Fruit fly (Drosophila melanogaster) whole organism, embryonic: ENCODE results near the gene cyr.

Experiments
- CG10209 ChIP-seq: fragments of 200-800 bp; sonication (Bioruptor generic); optimal IDR thresholded peaks from 3 replicates; lab custom pipeline; 2017; ENCODE audit warnings: missing biosample characterization, mild to moderate bottlenecking, missing genetic modification characterization, missing genetic modification reagents
- CG11093 ChIP-seq: fragments of 200-800 bp; sonication (Bioruptor generic); IDR thresholded peaks from 3 replicates; pipeline ENCODE4 v1.3.6; 2022; ENCODE audit warnings: missing biosample characterization, missing genetic modification characterization
- CG12391 ChIP-seq: fragments of 200-800 bp; sonication (Bioruptor generic); optimal IDR thresholded peaks from 3 replicates; lab custom pipeline; 2018; ENCODE audit warnings: missing biosample characterization, mild to moderate bottlenecking, missing genetic modification characterization, moderate library complexity
- CG6254 ChIP-seq: fragments of 200-800 bp; sonication (Bioruptor generic); optimal IDR thresholded peaks from 3 replicates; lab custom pipeline; 2017; ENCODE audit warnings: mild to moderate bottlenecking, missing biosample characterization, missing genetic modification reagents, missing genetic modification characterization
- CG6765 ChIP-seq: fragments of 200-800 bp; sonication (Bioruptor generic); optimal IDR thresholded peaks from 3 replicates; lab custom pipeline; 2017; ENCODE audit warnings: missing biosample characterization, mild to moderate bottlenecking, missing genetic modification characterization
- Jarid2 ChIP-seq: fragments of 200-800 bp; sonication (Bioruptor generic); optimal IDR thresholded peaks from 3 replicates; lab custom pipeline; 2017; ENCODE audit warnings: mild to moderate bottlenecking, missing biosample characterization, missing genetic modification reagents, missing genetic modification characterization
- NFAT ChIP-seq: fragments of 200-800 bp; sonication (Bioruptor generic); IDR thresholded peaks from 2 replicates; pipeline ENCODE4 v1.3.6; 2022; ENCODE audit warnings: missing biosample characterization, missing genetic modification characterization
- Oli ChIP-seq: fragments of 200-800 bp; sonication (Bioruptor generic); optimal IDR thresholded peaks from 2 replicates; lab custom pipeline; 2018; ENCODE audit warnings: missing biosample characterization, mild to moderate bottlenecking, missing genetic modification characterization, moderate library complexity
- Usf ChIP-seq: fragments of 200-800 bp; sonication (Bioruptor generic); optimal IDR thresholded peaks from 2 replicates; lab custom pipeline; 2017; ENCODE audit warnings: missing genotype, missing biosample characterization, missing genetic modification characterization
- ham ChIP-seq: fragments of 200-800 bp; sonication (Bioruptor generic); IDR thresholded peaks from 2 replicates; pipeline ENCODE4 v1.3.6; 2022; ENCODE audit warnings: missing biosample characterization, missing genetic modification characterization
- lilli ChIP-seq: fragments of 200-800 bp; sonication (Bioruptor generic); optimal IDR thresholded peaks from 3 replicates; lab custom pipeline; 2016; ENCODE audit warnings: missing biosample characterization, missing genetic modification characterization
- pan ChIP-seq, 4 experiments: fragments of >200 bp in 3 of 4; fragments of 200-800 bp in 1 of 4; sonication (Bioruptor generic) in 1 of 4; optimal IDR thresholded peaks in 3 of 4; IDR thresholded peaks in 1 of 4; 2 replicates each; pipeline versions ENCODE4 v1.3.6 to Lab custom; 2017 to 2022; ENCODE audit warnings: missing biosample characterization in 2 of 4, missing genetic modification characterization in 2 of 4, mixed read lengths in 1 of 4
- tgo ChIP-seq: fragments of 200-800 bp; sonication (Bioruptor generic); IDR thresholded peaks from 3 replicates; pipeline ENCODE4 v1.3.6; 2022; ENCODE audit warnings: missing biosample characterization, missing genetic modification characterization

- no peak for TF ChIP-seq Jarid2 (GFP tag; lab: Kevin White, UChicago)
- TF ChIP-seq Usf (GFP tag; lab: Kevin White, UChicago): no peak
- no peak for TF ChIP-seq CG6765 (GFP tag; lab: Kevin White, UChicago)
- TF ChIP-seq pan (optimal IDR thresholded peaks at IDR 0.05; lab: Kevin White, UChicago): no peak
- TF ChIP-seq pan (GFP tag; optimal IDR thresholded peaks at IDR 0.05 in 1 of 2, IDR thresholded peaks at IDR 0.05 in 1 of 2): no peak
- TF ChIP-seq lilli (GFP tag; lab: Kevin White, UChicago): no peak
- TF ChIP-seq CG12391 (tag; lab: Kevin White, UChicago): no peak
- no peak for TF ChIP-seq CG11093 (GFP tag; lab: Robert Waterston, UW)
- TF ChIP-seq NFAT (GFP tag; lab: Robert Waterston, UW): no peak
- no peak for TF ChIP-seq CG6254 (GFP tag; lab: Kevin White, UChicago)
- no peak for TF ChIP-seq tgo (GFP tag; lab: Robert Waterston, UW)
- no peak for TF ChIP-seq CG10209 (GFP tag; lab: Kevin White, UChicago)
- TF ChIP-seq ham: no peak
- TF ChIP-seq Oli: no peak
These were observed 18.7 kb downstream of the cyr start, which contains the start of gene CG1575 for dm6 chrX:8116813-8117212.
